Fruit fly (Drosophila melanogaster) whole organism, embryonic: ENCODE measurements around the gene CG7912.

ENCODE experiments used
- ATbp ChIP-seq: fragments of 200-800 bp; sonication (Bioruptor generic); optimal IDR thresholded peaks from 2 replicates; lab custom pipeline; 2017; ENCODE audit warnings: missing biosample characterization, mild to moderate bottlenecking, missing genetic modification characterization, missing genetic modification reagents
- Blimp-1 ChIP-seq: fragments of 200-800 bp; sonication (Bioruptor generic); optimal IDR thresholded peaks from 3 replicates; lab custom pipeline; 2018; ENCODE audit warnings: missing biosample characterization, missing genetic modification characterization, mild to moderate bottlenecking, moderate library complexity, missing genetic modification reagents
- CG10147 ChIP-seq: fragments of 200-800 bp; sonication (Bioruptor generic); optimal IDR thresholded peaks from 2 replicates; lab custom pipeline; 2019; ENCODE audit warnings: missing biosample characterization, mild to moderate bottlenecking, missing genetic modification characterization, moderate library complexity
- CG11398 ChIP-seq: fragments of 200-800 bp; sonication (Bioruptor generic); optimal IDR thresholded peaks from 2 replicates; lab custom pipeline; 2016; ENCODE audit warnings: missing biosample characterization, missing genetic modification characterization
- CG12744 ChIP-seq: fragments of 200-800 bp; sonication (Bioruptor generic); optimal IDR thresholded peaks from 2 replicates; lab custom pipeline; 2016; ENCODE audit warnings: missing biosample characterization, missing genetic modification characterization
- CG13624 ChIP-seq: fragments of 200-800 bp; sonication (Bioruptor generic); optimal IDR thresholded peaks from 2 replicates; lab custom pipeline; 2016; ENCODE audit warnings: missing biosample characterization, missing genetic modification characterization
- CG14014 ChIP-seq: fragments of 200-800 bp; sonication (Bioruptor generic); IDR thresholded peaks from 2 replicates; pipeline ENCODE4 v1.3.6; 2022; ENCODE audit warnings: missing biosample characterization, missing genetic modification characterization
- CG15011 ChIP-seq: fragments of 200-800 bp; sonication (Bioruptor generic); optimal IDR thresholded peaks from 3 replicates; lab custom pipeline; 2018; ENCODE audit warnings: missing biosample characterization, mild to moderate bottlenecking, missing genetic modification characterization
- CG15601 ChIP-seq: fragments of 200-800 bp; sonication (Bioruptor generic); optimal IDR thresholded peaks from 3 replicates; lab custom pipeline; 2019; ENCODE audit warnings: missing biosample characterization, mild to moderate bottlenecking, missing genetic modification characterization, moderate library complexity
- CG16863 ChIP-seq: fragments of 200-800 bp; sonication (Bioruptor generic); optimal IDR thresholded peaks from 3 replicates; lab custom pipeline; 2016; ENCODE audit warnings: missing biosample characterization, missing genetic modification characterization
- CG17829 ChIP-seq: fragments of 200-800 bp; optimal IDR thresholded peaks from 2 replicates; lab custom pipeline; 2019; ENCODE audit warnings: missing biosample characterization, mild to moderate bottlenecking, missing genetic modification characterization, moderate library complexity
- CG2875 ChIP-seq: fragments of 200-800 bp; sonication (Bioruptor generic); optimal IDR thresholded peaks from 2 replicates; lab custom pipeline; 2017; ENCODE audit warnings: missing biosample characterization, mild to moderate bottlenecking, missing genetic modification characterization, missing genetic modification reagents
- CG3065 ChIP-seq: fragments of 200-800 bp; sonication (Bioruptor generic); optimal IDR thresholded peaks from 2 replicates; lab custom pipeline; 2016; ENCODE audit warnings: missing biosample characterization, missing genetic modification characterization
- CG33213 ChIP-seq: fragments of 200-800 bp; sonication (Bioruptor generic); optimal IDR thresholded peaks from 3 replicates; lab custom pipeline; 2016; ENCODE audit warnings: missing biosample characterization, missing genetic modification characterization
- CG5245 ChIP-seq: fragments of 200-800 bp; sonication (Bioruptor generic); optimal IDR thresholded peaks from 3 replicates; lab custom pipeline; 2016; ENCODE audit warnings: missing biosample characterization, missing genetic modification characterization
- CG6254 ChIP-seq: fragments of 200-800 bp; sonication (Bioruptor generic); optimal IDR thresholded peaks from 3 replicates; lab custom pipeline; 2017; ENCODE audit warnings: mild to moderate bottlenecking, missing biosample characterization, missing genetic modification reagents, missing genetic modification characterization
- CG6854 ChIP-seq: fragments of 200-800 bp; sonication (Bioruptor generic); optimal IDR thresholded peaks from 3 replicates; lab custom pipeline; 2017; ENCODE audit warnings: missing biosample characterization, mild to moderate bottlenecking, missing genetic modification characterization
- CG7786 ChIP-seq: fragments of 200-800 bp; sonication (Bioruptor generic); optimal IDR thresholded peaks from 2 replicates; lab custom pipeline; 2016; ENCODE audit warnings: missing biosample characterization, missing genetic modification characterization
- CG7839 ChIP-seq: fragments of 200-800 bp; sonication (Bioruptor generic); optimal IDR thresholded peaks from 3 replicates; lab custom pipeline; 2018; ENCODE audit warnings: missing biosample characterization, mild to moderate bottlenecking, missing genetic modification characterization, moderate library complexity
- CG7963 ChIP-seq: fragments of 200-800 bp; sonication (Bioruptor generic); IDR thresholded peaks from 3 replicates; pipeline ENCODE4 v1.3.6; 2022; ENCODE audit warnings: missing biosample characterization, missing genetic modification characterization; ENCODE audit not compliant: partially characterized antibody
- Dfd ChIP-seq, 2 experiments: fragments of >200 bp; optimal IDR thresholded peaks; 2 replicates each; lab custom pipeline; 2017; ENCODE audit warnings: missing biosample characterization in 2 of 2, missing genetic modification characterization in 2 of 2
- Dip3 ChIP-seq: fragments of 200-800 bp; sonication (Bioruptor generic); optimal IDR thresholded peaks from 3 replicates; lab custom pipeline; 2016; ENCODE audit warnings: missing biosample characterization, missing genetic modification characterization
- Doc3 ChIP-seq: fragments of 200-800 bp; sonication (Bioruptor generic); IDR thresholded peaks from 3 replicates; pipeline ENCODE4 v1.3.6; 2022; ENCODE audit warnings: missing biosample characterization, missing genetic modification characterization; ENCODE audit not compliant: partially characterized antibody
- Dp ChIP-seq: fragments of 200-800 bp; sonication (Bioruptor generic); optimal IDR thresholded peaks from 2 replicates; lab custom pipeline; 2018; ENCODE audit warnings: missing biosample characterization, mild to moderate bottlenecking, missing genetic modification characterization, moderate library complexity
- Hr39 ChIP-seq: fragments of >200 bp; optimal IDR thresholded peaks from 2 replicates; lab custom pipeline; 2017
- Meics ChIP-seq: fragments of 200-800 bp; sonication (Bioruptor generic); optimal IDR thresholded peaks from 2 replicates; lab custom pipeline; 2017; ENCODE audit warnings: missing biosample characterization, mild to moderate bottlenecking, missing genetic modification characterization
- Mes4 ChIP-seq: fragments of 200-800 bp; sonication (Bioruptor generic); optimal IDR thresholded peaks from 2 replicates; lab custom pipeline; 2016; ENCODE audit warnings: missing biosample characterization, missing genetic modification characterization
- Nf-YC ChIP-seq: fragments of 200-800 bp; optimal IDR thresholded peaks from 3 replicates; lab custom pipeline; 2019; ENCODE audit warnings: missing biosample characterization, mild to moderate bottlenecking, missing genetic modification characterization, moderate library complexity
- Ravus ChIP-seq: fragments of 200-800 bp; sonication (Bioruptor generic); IDR thresholded peaks from 2 replicates; pipeline ENCODE4 v1.3.6; 2022; ENCODE audit warnings: missing biosample characterization, missing genetic modification characterization
- Six4 ChIP-seq: fragments of 200-800 bp; sonication (Bioruptor generic); optimal IDR thresholded peaks from 2 replicates; lab custom pipeline; 2016; ENCODE audit warnings: missing biosample characterization, missing genetic modification characterization
- Ssrp ChIP-seq: fragments of 200-800 bp; sonication (Bioruptor generic); optimal IDR thresholded peaks from 2 replicates; lab custom pipeline; 2018; ENCODE audit warnings: missing biosample characterization, mild to moderate bottlenecking, missing genetic modification characterization, moderate library complexity
- Trl ChIP-seq, 3 experiments: fragments of >200 bp in 2 of 3; fragments of 200-800 bp in 1 of 3; sonication (Bioruptor generic) in 1 of 3; optimal IDR thresholded peaks; 2 replicates in 1 of 3; 3 replicates in 2 of 3; lab custom pipeline; 2016 to 2017; ENCODE audit warnings: missing biosample characterization in 1 of 3, missing genetic modification characterization in 1 of 3
- YL-1 ChIP-seq: fragments of 200-800 bp; sonication (Bioruptor generic); optimal IDR thresholded peaks from 3 replicates; lab custom pipeline; 2017; ENCODE audit warnings: missing biosample characterization, mild to moderate bottlenecking, missing genetic modification characterization
- bigmax ChIP-seq: fragments of 200-800 bp; sonication (Bioruptor generic); optimal IDR thresholded peaks from 2 replicates; lab custom pipeline; 2018; ENCODE audit warnings: missing biosample characterization, mild to moderate bottlenecking, missing genetic modification characterization
- cg ChIP-seq: fragments of 200-800 bp; sonication (Bioruptor generic); optimal IDR thresholded peaks from 3 replicates; lab custom pipeline; 2019; ENCODE audit warnings: missing biosample characterization, mild to moderate bottlenecking, missing genetic modification characterization, moderate library complexity
- dmrt11E ChIP-seq: fragments of 200-800 bp; sonication (Bioruptor generic); optimal IDR thresholded peaks from 3 replicates; lab custom pipeline; 2018; ENCODE audit warnings: missing biosample characterization, mild to moderate bottlenecking, missing genetic modification characterization, moderate library complexity
- en ChIP-seq: fragments of 200-800 bp; sonication (Bioruptor generic); optimal IDR thresholded peaks from 2 replicates; lab custom pipeline; 2016; ENCODE audit warnings: missing biosample characterization, missing genetic modification characterization
- esg ChIP-seq: fragments of 200-800 bp; sonication (Bioruptor generic); conservative IDR thresholded peaks from 2 replicates; pipeline ENCODE4 v1.3.6; 2022; ENCODE audit warnings: missing biosample characterization, missing genetic modification characterization
- gt ChIP-seq: fragments of 200-800 bp; sonication (Bioruptor generic); IDR thresholded peaks from 2 replicates; pipeline ENCODE4 v1.3.6; 2022; ENCODE audit warnings: missing biosample characterization, missing genetic modification characterization
- hb ChIP-seq: fragments of 200-800 bp; sonication (Bioruptor generic); IDR thresholded peaks from 3 replicates; pipeline ENCODE4 v1.3.6; 2022; ENCODE audit warnings: missing biosample characterization, missing genetic modification characterization; ENCODE audit not compliant: partially characterized antibody
- hbn ChIP-seq: fragments of 200-800 bp; sonication (Bioruptor generic); IDR thresholded peaks from 2 replicates; pipeline ENCODE4 v1.3.6; 2022; ENCODE audit warnings: missing biosample characterization, missing genetic modification characterization; ENCODE audit not compliant: partially characterized antibody
- hth ChIP-seq: fragments of >200 bp; optimal IDR thresholded peaks from 2 replicates; lab custom pipeline; 2017; ENCODE audit warnings: inconsistent platforms
- mirr ChIP-seq: fragments of 200-800 bp; sonication (Bioruptor generic); optimal IDR thresholded peaks from 3 replicates; lab custom pipeline; 2018; ENCODE audit warnings: missing biosample characterization, mild to moderate bottlenecking, missing genetic modification characterization
- nerfin-1 ChIP-seq: fragments of 200-800 bp; sonication (Bioruptor generic); optimal IDR thresholded peaks from 3 replicates; lab custom pipeline; 2019; ENCODE audit warnings: missing biosample characterization, mild to moderate bottlenecking, missing genetic modification characterization, moderate library complexity
- nmo ChIP-seq: fragments of 200-800 bp; sonication (Bioruptor generic); optimal IDR thresholded peaks from 2 replicates; lab custom pipeline; 2018; ENCODE audit warnings: missing biosample characterization, mild to moderate bottlenecking, missing genetic modification characterization, moderate library complexity
- sc ChIP-seq, 3 experiments: fragments of >200 bp in 2 of 3; fragments of 200-800 bp in 1 of 3; sonication (Bioruptor generic) in 1 of 3; optimal IDR thresholded peaks; 2 replicates in 2 of 3; 3 replicates in 1 of 3; lab custom pipeline; 2017; ENCODE audit warnings: mild to moderate bottlenecking in 1 of 3, missing biosample characterization in 1 of 3, missing genetic modification characterization in 1 of 3, missing genetic modification reagents in 1 of 3
- seq ChIP-seq: fragments of 200-800 bp; sonication (Bioruptor generic); IDR thresholded peaks from 2 replicates; pipeline ENCODE4 v1.3.6; 2022; ENCODE audit warnings: missing biosample characterization, missing genetic modification characterization
- sna ChIP-seq: fragments of 200-800 bp; sonication (Bioruptor generic); IDR thresholded peaks from 2 replicates; pipeline ENCODE4 v1.3.6; 2022; ENCODE audit warnings: missing biosample characterization, missing genetic modification characterization; ENCODE audit not compliant: partially characterized antibody
- stc ChIP-seq: fragments of 200-800 bp; sonication (Bioruptor generic); IDR thresholded peaks from 2 replicates; pipeline ENCODE4 v1.3.6; 2022; ENCODE audit warnings: missing biosample characterization, missing genetic modification characterization
- zf30C ChIP-seq: fragments of 200-800 bp; sonication (Bioruptor generic); optimal IDR thresholded peaks from 3 replicates; lab custom pipeline; 2018; ENCODE audit warnings: missing biosample characterization, mild to moderate bottlenecking, missing genetic modification characterization
- zfh1 ChIP-seq: fragments of 200-800 bp; sonication (Bioruptor generic); IDR thresholded peaks from 3 replicates; pipeline ENCODE4 v1.3.6; 2022; ENCODE audit warnings: missing biosample characterization, missing genetic modification characterization

Gene CG7912

dm6 chr3R:29978595-29978994 lies 30.4 kb downstream of the CG7912 start (continued):
- TF ChIP-seq YL-1 (GFP tag; lab: Kevin White, UChicago) = no peak
- TF ChIP-seq hth (lab: Kevin White, UChicago) = no peak
- TF ChIP-seq Meics (GFP tag; lab: Kevin White, UChicago) = peak; percentile 51
- no peak for TF ChIP-seq gt (GFP tag; lab: Robert Waterston, UW)
- no peak for TF ChIP-seq seq (GFP tag; lab: Robert Waterston, UW)
- no peak for TF ChIP-seq CG5245 (GFP tag; lab: Kevin White, UChicago)
- no peak for TF ChIP-seq sna (GFP tag; lab: Robert Waterston, UW)
- TF ChIP-seq CG33213 (GFP tag; lab: Kevin White, UChicago) = no peak
- TF ChIP-seq ATbp (GFP tag; lab: Kevin White, UChicago) = no peak
- TF ChIP-seq CG6854 (GFP tag; lab: Kevin White, UChicago) = no peak
- TF ChIP-seq CG3065 = no peak
- TF ChIP-seq Hr39 (lab: Kevin White, UChicago) = no peak
- no peak for TF ChIP-seq CG14014
- no peak for TF ChIP-seq CG16863 (GFP tag; lab: Kevin White, UChicago)
- TF ChIP-seq sc (optimal IDR thresholded peaks at IDR 0.05; lab: Kevin White, UChicago) = no peak
- TF ChIP-seq sc (GFP tag; optimal IDR thresholded peaks at IDR 0.05; lab: Kevin White, UChicago) = no peak
- no peak for TF ChIP-seq stc (GFP tag; lab: Robert Waterston, UW)
- no peak for TF ChIP-seq nerfin-1 (tag; lab: Kevin White, UChicago)
- TF ChIP-seq Dip3 (GFP tag; lab: Kevin White, UChicago) = no peak
- no peak for TF ChIP-seq CG12744 (GFP tag; lab: Kevin White, UChicago)
- TF ChIP-seq zfh1 (GFP tag; lab: Robert Waterston, UW) = no peak
- no peak for TF ChIP-seq bigmax (GFP tag; lab: Kevin White, UChicago)
- TF ChIP-seq nmo (GFP tag; lab: Kevin White, UChicago) = no peak
- TF ChIP-seq zf30C = no peak
- TF ChIP-seq Ravus (GFP tag; lab: Robert Waterston, UW) = no peak
- no peak for TF ChIP-seq mirr (GFP tag; lab: Kevin White, UChicago)
- no peak for TF ChIP-seq Trl (optimal IDR thresholded peaks at IDR 0.05; lab: Kevin White, UChicago)
- no peak for TF ChIP-seq Trl (GFP tag; optimal IDR thresholded peaks at IDR 0.05; lab: Kevin White, UChicago)
- TF ChIP-seq en (GFP tag; lab: Kevin White, UChicago) = no peak
- TF ChIP-seq CG2875 (GFP tag; lab: Kevin White, UChicago) = no peak
- no peak for TF ChIP-seq CG11398 (GFP tag; lab: Kevin White, UChicago)
- TF ChIP-seq Blimp-1 (GFP tag; lab: Kevin White, UChicago) = peak; percentile 22
- peak; percentile 8 for TF ChIP-seq CG7786
- no peak for TF ChIP-seq dmrt11E (tag; lab: Kevin White, UChicago)
- TF ChIP-seq CG13624 = no peak
- peak; percentile 31 for TF ChIP-seq CG7839 (tag; lab: Kevin White, UChicago)
- no peak for TF ChIP-seq esg (GFP tag; lab: Robert Waterston, UW)
- TF ChIP-seq Nf-YC = no peak
- TF ChIP-seq CG7963 (GFP tag; lab: Robert Waterston, UW) = no peak
- no peak for TF ChIP-seq Mes4
- TF ChIP-seq CG15601 (tag; lab: Kevin White, UChicago) = no peak
- no peak for TF ChIP-seq cg (GFP tag; lab: Kevin White, UChicago)
- no peak for TF ChIP-seq CG6254 (GFP tag; lab: Kevin White, UChicago)
- TF ChIP-seq hb (GFP tag; lab: Robert Waterston, UW) = no peak
- TF ChIP-seq Ssrp (tag; lab: Kevin White, UChicago) = no peak
- TF ChIP-seq Doc3 (GFP tag; lab: Robert Waterston, UW) = no peak
- TF ChIP-seq Six4 (GFP tag; lab: Kevin White, UChicago) = no peak
- TF ChIP-seq CG15011 (GFP tag; lab: Kevin White, UChicago) = no peak
- no peak for TF ChIP-seq hbn (GFP tag; lab: Robert Waterston, UW)
- TF ChIP-seq CG17829 (tag; lab: Kevin White, UChicago) = no peak
- TF ChIP-seq Dp = no peak
- no peak for TF ChIP-seq Dfd (GFP tag; optimal IDR thresholded peaks at IDR 0.05; lab: Kevin White, UChicago)
- TF ChIP-seq CG10147 (GFP tag; lab: Kevin White, UChicago) = peak; percentile 38
